Worm (Caenorhabditis elegans): Measurements from ENCODE around the gene ift-81.

The ift-81 gene

ce11 chrX:5275209-5275608 lies 23.2 kb upstream of the ift-81 start, which contains the start of gene hst-6 (continued):
- no peak for TF ChIP-seq snpc-1.3 (tag; optimal IDR thresholded peaks at IDR 0.05; ENCODE audit: insufficient read depth)
- peak; percentile 81 for TF ChIP-seq nhr-80 (tag; optimal IDR thresholded peaks at IDR 0.05)
- TF ChIP-seq mcd-1 (GFP tag; IDR thresholded peaks at IDR 0.05), result peak; percentile 96
- peak; percentile 72 for TF ChIP-seq dox-1 (GFP tag; IDR thresholded peaks at IDR 0.05)
- peak; percentile 78 for TF ChIP-seq attf-3 (GFP tag; conservative IDR thresholded peaks at IDR 0.05)
- TF ChIP-seq sea-2 (GFP tag; IDR thresholded peaks at IDR 0.05), result no peak
- TF ChIP-seq cebp-1 (GFP tag; IDR thresholded peaks at IDR 0.05), result no peak
- peak; percentile 63 for TF ChIP-seq cebp-1 (tag; optimal IDR thresholded peaks at IDR 0.05)
- no peak for TF ChIP-seq Y79H2A.3 (GFP tag; conservative IDR thresholded peaks at IDR 0.05)
- peak; percentile 17 for TF ChIP-seq ztf-18 (tag; optimal IDR thresholded peaks at IDR 0.05)
- TF ChIP-seq pha-4 (tag; optimal IDR thresholded peaks at IDR 0.05), result no peak

- TF ChIP-seq ztf-22 (GFP tag; optimal IDR thresholded peaks at IDR 0.05), result no peak
- no peak for TF ChIP-seq dox-1 (GFP tag; IDR thresholded peaks at IDR 0.05)
These were observed 21.6 kb upstream of the ift-81 start for ce11 chrX:5276772-5277171.

- TF ChIP-seq attf-3 (GFP tag; conservative IDR thresholded peaks at IDR 0.05), result no peak
- no peak for TF ChIP-seq D2030.7 (GFP tag; IDR thresholded peaks at IDR 0.05)
- no peak for TF ChIP-seq nhr-27 (tag; optimal IDR thresholded peaks at IDR 0.05)
- TF ChIP-seq nhr-90 (tag; optimal IDR thresholded peaks at IDR 0.05), result no peak
- no peak for TF ChIP-seq mxl-1 (tag; optimal IDR thresholded peaks at IDR 0.05)
These were observed 20.1 kb upstream of the ift-81 start for ce11 chrX:5278249-5278648.

DNA sequence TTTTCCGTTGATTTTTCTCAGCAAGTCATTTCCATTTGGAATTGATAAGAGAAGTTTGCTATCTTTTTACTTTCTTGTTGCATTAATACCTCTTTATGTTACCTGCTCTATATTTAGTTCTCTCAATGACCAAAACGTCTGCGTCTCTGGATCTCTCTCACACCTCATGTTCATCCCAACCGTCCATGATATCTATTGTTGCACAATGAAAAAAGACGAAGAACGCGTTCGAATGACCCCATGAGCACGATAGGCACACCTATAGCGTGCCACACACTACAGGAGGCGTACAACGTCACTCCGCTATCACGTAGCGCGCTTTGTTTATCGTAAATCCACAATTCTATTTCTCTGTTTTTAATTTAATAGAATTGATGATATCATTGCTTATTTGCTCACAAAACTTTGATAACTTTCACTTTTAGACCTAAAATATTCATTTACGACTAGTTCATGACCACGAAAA lies 19.2 kb upstream of the ift-81 start, which contains the start of gene Y34B4A.2:
Gene Y34B4A.2 (plus strand): TSS at position 328 of the 466 bp plus-strand sequence.
- TF ChIP-seq snpc-3.4 (tag; optimal IDR thresholded peaks at IDR 0.05) (no peak), dpff-1 (tag; optimal IDR thresholded peaks at IDR 0.05) (no peak), fkh-3 (tag; optimal IDR thresholded peaks at IDR 0.05) (no peak), aptf-3 (GFP tag; IDR thresholded peaks at IDR 0.05) (no peak), K12H6.12 (tag; optimal IDR thresholded peaks at IDR 0.05) (no peak), dox-1 (GFP tag; IDR thresholded peaks at IDR 0.05) (0 out of 2 replicates have a peak, but pooled peaks have one; percentile 40), efl-1 (GFP tag; optimal IDR thresholded peaks at IDR 0.05) (no peak), tbx-9 (tag; optimal IDR thresholded peaks at IDR 0.05; ENCODE audit: borderline replicate concordance) (no peak), bed-1 (GFP tag; IDR thresholded peaks at IDR 0.05) (no peak), lag-1 (GFP tag; IDR thresholded peaks at IDR 0.05) (no peak), mel-28 (tag; optimal IDR thresholded peaks at IDR 0.05; ENCODE audit: borderline replicate concordance) (no peak), F52B5.7 (tag; optimal IDR thresholded peaks at IDR 0.05) (no peak), aptf-2 (GFP tag; conservative IDR thresholded peaks at IDR 0.05) (no peak), let-526 (GFP tag; IDR thresholded peaks at IDR 0.05) (0 out of 2 replicates have a peak, but pooled peaks have one; percentile 18), mxl-1 (tag; optimal IDR thresholded peaks at IDR 0.05) (no peak), attf-6 (GFP tag; IDR thresholded peaks at IDR 0.05) (no peak), zfh-2 (GFP tag; conservative IDR thresholded peaks at IDR 0.05) (no peak), nhr-179 (tag; optimal IDR thresholded peaks at IDR 0.05) (no peak), B0019.2 (GFP tag; conservative IDR thresholded peaks at IDR 0.05) (no peak), egrh-3 (GFP tag; IDR thresholded peaks at IDR 0.05) (no peak), tlf-1 (GFP tag; optimal IDR thresholded peaks at IDR 0.05) (no peak), repo-1 (tag; optimal IDR thresholded peaks at IDR 0.05) (no peak), nhr-80 (tag; optimal IDR thresholded peaks at IDR 0.05) (peak; percentile 88), ztf-6 (GFP tag; IDR thresholded peaks at IDR 0.05) (no peak), bed-2 (GFP tag; IDR thresholded peaks at IDR 0.05) (no peak), ccch-3 (GFP tag; optimal IDR thresholded peaks at IDR 0.05) (no peak), attf-3 (GFP tag; conservative IDR thresholded peaks at IDR 0.05) (peak; percentile 92), Y79H2A.3 (GFP tag; conservative IDR thresholded peaks at IDR 0.05) (no peak), cebp-1 (GFP tag; IDR thresholded peaks at IDR 0.05) (no peak), cebp-1 (tag; optimal IDR thresholded peaks at IDR 0.05) (peak; percentile 62), ZK185.1 (tag; optimal IDR thresholded peaks at IDR 0.05; ENCODE audit: poor library complexity, severe bottlenecking) (peak; percentile 22), nfya-2 (GFP tag; IDR thresholded peaks at IDR 0.05) (no peak), F55B11.4 (tag; optimal IDR thresholded peaks at IDR 0.05; ENCODE audit: borderline replicate concordance, insufficient read depth) (no peak), athp-1 (tag; optimal IDR thresholded peaks at IDR 0.05) (no peak)
